Fruit fly (Drosophila melanogaster) whole organism, embryonic: ENCODE results near the gene CG6689.
A peak's percentile ranks its signal among the peaks of the same experiment; 100 is the strongest.

ENCODE experiments used
- Bteb2 ChIP-seq: fragments of 200-800 bp; sonication (Bioruptor generic); optimal IDR thresholded peaks from 2 replicates; lab custom pipeline; 2016; ENCODE audit warnings: missing biosample characterization, missing genetic modification characterization
- CG1024 ChIP-seq: fragments of 200-800 bp; sonication (Bioruptor generic); IDR thresholded peaks from 2 replicates; pipeline ENCODE4 v1.3.6; 2022; ENCODE audit warnings: missing biosample characterization, missing genetic modification characterization
- CG10321 ChIP-seq: fragments of 200-800 bp; sonication (Bioruptor generic); IDR thresholded peaks from 2 replicates; pipeline ENCODE4 v1.3.6; 2022; ENCODE audit warnings: missing biosample characterization, missing genetic modification characterization
- CG10462 ChIP-seq: fragments of 200-800 bp; sonication (Bioruptor generic); optimal IDR thresholded peaks from 2 replicates; lab custom pipeline; 2016; ENCODE audit warnings: missing biosample characterization, missing genetic modification characterization
- CG10654 ChIP-seq: fragments of 200-800 bp; sonication (Bioruptor generic); optimal IDR thresholded peaks from 2 replicates; lab custom pipeline; 2016; ENCODE audit warnings: missing biosample characterization, missing genetic modification characterization
- CG10979 ChIP-seq: fragments of 200-800 bp; sonication (Bioruptor generic); optimal IDR thresholded peaks from 2 replicates; lab custom pipeline; 2018; ENCODE audit warnings: missing biosample characterization, mild to moderate bottlenecking, missing genetic modification characterization, moderate library complexity
- CG11504 ChIP-seq: fragments of 200-800 bp; sonication (Bioruptor generic); optimal IDR thresholded peaks from 3 replicates; lab custom pipeline; 2019; ENCODE audit warnings: missing biosample characterization, mild to moderate bottlenecking, missing genetic modification characterization, moderate library complexity
- CG12299 ChIP-seq: fragments of 200-800 bp; sonication (Bioruptor generic); optimal IDR thresholded peaks from 2 replicates; lab custom pipeline; 2018; ENCODE audit warnings: missing biosample characterization, mild to moderate bottlenecking, missing genetic modification characterization
- CG12659 ChIP-seq: fragments of 200-800 bp; sonication (Bioruptor generic); optimal IDR thresholded peaks from 3 replicates; lab custom pipeline; 2017; ENCODE audit warnings: mild to moderate bottlenecking, missing biosample characterization, missing genetic modification reagents, missing genetic modification characterization
- CG13894 ChIP-seq: fragments of 200-800 bp; sonication (Bioruptor generic); optimal IDR thresholded peaks from 3 replicates; lab custom pipeline; 2018; ENCODE audit warnings: missing biosample characterization, mild to moderate bottlenecking, missing genetic modification characterization, moderate library complexity
- CG15269 ChIP-seq: fragments of 200-800 bp; sonication (Bioruptor generic); optimal IDR thresholded peaks from 2 replicates; lab custom pipeline; 2018; ENCODE audit warnings: missing biosample characterization, mild to moderate bottlenecking, missing genetic modification characterization, moderate library complexity
- CG17912 ChIP-seq: fragments of 200-800 bp; sonication (Bioruptor generic); optimal IDR thresholded peaks from 2 replicates; lab custom pipeline; 2018; ENCODE audit warnings: missing biosample characterization, mild to moderate bottlenecking, missing genetic modification characterization
- CG18476 ChIP-seq: fragments of 200-800 bp; sonication (Bioruptor generic); optimal IDR thresholded peaks from 2 replicates; lab custom pipeline; 2016; ENCODE audit warnings: missing biosample characterization, mild to moderate bottlenecking, missing genetic modification characterization
- CG30020 ChIP-seq: fragments of 200-800 bp; optimal IDR thresholded peaks from 2 replicates; lab custom pipeline; 2019; ENCODE audit warnings: missing biosample characterization, mild to moderate bottlenecking, missing genetic modification characterization, moderate library complexity
- CG31224 ChIP-seq: fragments of 200-800 bp; sonication (Bioruptor generic); IDR thresholded peaks from 2 replicates; pipeline ENCODE4 v1.3.6; 2022; ENCODE audit warnings: missing biosample characterization, missing genetic modification characterization
- CG31388 ChIP-seq: fragments of 200-800 bp; sonication (Bioruptor generic); optimal IDR thresholded peaks from 2 replicates; lab custom pipeline; 2016; ENCODE audit warnings: missing biosample characterization, missing genetic modification characterization
- CG4404 ChIP-seq: fragments of 200-800 bp; sonication (Bioruptor generic); IDR thresholded peaks from 2 replicates; pipeline ENCODE4 v1.3.6; 2022; ENCODE audit warnings: missing biosample characterization, missing genetic modification characterization
- CG4730 ChIP-seq: fragments of 200-800 bp; sonication (Bioruptor generic); IDR thresholded peaks from 2 replicates; pipeline ENCODE4 v1.3.6; 2022; ENCODE audit warnings: missing biosample characterization, missing genetic modification characterization
- CG6272 ChIP-seq: fragments of 200-800 bp; sonication (Bioruptor generic); IDR thresholded peaks from 2 replicates; pipeline ENCODE4 v1.3.6; 2022; ENCODE audit warnings: missing biosample characterization, missing genetic modification characterization
- CG7357 ChIP-seq: fragments of 200-800 bp; sonication (Bioruptor generic); IDR thresholded peaks from 3 replicates; pipeline ENCODE4 v1.3.6; 2022; ENCODE audit warnings: missing biosample characterization, missing genetic modification characterization
- D19B ChIP-seq: fragments of 200-800 bp; sonication (Bioruptor generic); optimal IDR thresholded peaks from 2 replicates; lab custom pipeline; 2017; ENCODE audit warnings: missing biosample characterization, mild to moderate bottlenecking, missing genetic modification characterization
- Doc2 ChIP-seq: fragments of 200-800 bp; sonication (Bioruptor generic); IDR thresholded peaks from 2 replicates; pipeline ENCODE4 v1.3.6; 2022; ENCODE audit warnings: missing biosample characterization, missing genetic modification characterization
- Dref ChIP-seq: fragments of 200-800 bp; sonication (Bioruptor generic); IDR thresholded peaks from 2 replicates; pipeline ENCODE4 v1.3.6; 2022; ENCODE audit warnings: missing biosample characterization, missing genetic modification characterization
- Gsc ChIP-seq: fragments of 200-800 bp; sonication (Bioruptor generic); IDR thresholded peaks from 2 replicates; pipeline ENCODE4 v1.3.6; 2022; ENCODE audit warnings: missing biosample characterization, missing genetic modification characterization
- HHEX ChIP-seq: fragments of 200-800 bp; sonication (Bioruptor generic); optimal IDR thresholded peaks from 3 replicates; lab custom pipeline; 2017; ENCODE audit warnings: missing biosample characterization, mild to moderate bottlenecking, missing genetic modification characterization, missing genetic modification reagents
- Hr78 ChIP-seq, 2 experiments: fragments of 200-800 bp in 1 of 2; fragments of >200 bp in 1 of 2; sonication (Bioruptor generic) in 1 of 2; optimal IDR thresholded peaks; 2 replicates each; lab custom pipeline; 2017 to 2019; ENCODE audit warnings: missing biosample characterization in 2 of 2, missing genetic modification characterization in 2 of 2, mild to moderate bottlenecking in 1 of 2, moderate library complexity in 1 of 2
- Hsf ChIP-seq: fragments of 200-800 bp; sonication (Bioruptor generic); optimal IDR thresholded peaks from 3 replicates; lab custom pipeline; 2016; ENCODE audit warnings: missing biosample characterization, missing genetic modification characterization
- Mad ChIP-seq: fragments of 200-800 bp; sonication (Bioruptor generic); optimal IDR thresholded peaks from 2 replicates; lab custom pipeline; 2016; ENCODE audit warnings: missing biosample characterization, missing genetic modification characterization
- Med ChIP-seq: fragments of 200-800 bp; sonication (Bioruptor generic); peaks from one replicate; lab custom pipeline; 2016; ENCODE audit warnings: missing biosample characterization, missing genetic modification characterization, mild to moderate bottlenecking, inconsistent platforms, moderate library complexity
- Opbp ChIP-seq: fragments of 200-800 bp; sonication (Bioruptor generic); IDR thresholded peaks from 3 replicates; pipeline ENCODE4 v1.3.6; 2022; ENCODE audit warnings: missing biosample characterization, missing genetic modification characterization; ENCODE audit not compliant: partially characterized antibody
- Ravus ChIP-seq: fragments of 200-800 bp; sonication (Bioruptor generic); IDR thresholded peaks from 2 replicates; pipeline ENCODE4 v1.3.6; 2022; ENCODE audit warnings: missing biosample characterization, missing genetic modification characterization
- Rfx ChIP-seq: fragments of 200-800 bp; sonication (Bioruptor generic); IDR thresholded peaks from 2 replicates; pipeline ENCODE4 v1.3.6; 2022; ENCODE audit warnings: missing biosample characterization, missing genetic modification characterization
- Usf ChIP-seq: fragments of 200-800 bp; sonication (Bioruptor generic); optimal IDR thresholded peaks from 2 replicates; lab custom pipeline; 2017; ENCODE audit warnings: missing genotype, missing biosample characterization, missing genetic modification characterization
- YL-1 ChIP-seq: fragments of 200-800 bp; sonication (Bioruptor generic); optimal IDR thresholded peaks from 3 replicates; lab custom pipeline; 2017; ENCODE audit warnings: missing biosample characterization, mild to moderate bottlenecking, missing genetic modification characterization
- bab2 ChIP-seq: fragments of 200-800 bp; sonication (Bioruptor generic); optimal IDR thresholded peaks from 2 replicates; lab custom pipeline; 2016; ENCODE audit warnings: missing biosample characterization, missing genetic modification characterization
- caup ChIP-seq: fragments of 200-800 bp; sonication (Bioruptor generic); optimal IDR thresholded peaks from 3 replicates; lab custom pipeline; 2017; ENCODE audit warnings: missing biosample characterization, mild to moderate bottlenecking, missing genetic modification characterization, moderate library complexity; ENCODE audit not compliant: severe bottlenecking
- chinmo ChIP-seq: fragments of 200-800 bp; sonication (Bioruptor generic); IDR thresholded peaks from 4 replicates; pipeline ENCODE4 v1.3.6; 2022; ENCODE audit warnings: missing biosample characterization, missing genetic modification characterization; ENCODE audit not compliant: partially characterized antibody
- croc ChIP-seq: fragments of 200-800 bp; sonication (Bioruptor generic); conservative IDR thresholded peaks from 3 replicates; pipeline ENCODE4 v1.3.6; 2022; ENCODE audit warnings: missing biosample characterization, missing genetic modification characterization
- dati ChIP-seq: fragments of 200-800 bp; sonication (Bioruptor generic); IDR thresholded peaks from 2 replicates; pipeline ENCODE4 v1.3.6; 2022; ENCODE audit warnings: missing biosample characterization, missing genetic modification characterization
- dimm ChIP-seq: fragments of 200-800 bp; sonication (Bioruptor generic); IDR thresholded peaks from 2 replicates; pipeline ENCODE4 v1.3.6; 2022; ENCODE audit warnings: missing biosample characterization, missing genetic modification characterization
- exex ChIP-seq: fragments of 200-800 bp; sonication (Bioruptor generic); optimal IDR thresholded peaks from 4 replicates; lab custom pipeline; 2018; ENCODE audit warnings: missing biosample characterization, mild to moderate bottlenecking, missing genetic modification characterization, moderate library complexity
- kah ChIP-seq: fragments of 200-800 bp; sonication (Bioruptor generic); optimal IDR thresholded peaks from 2 replicates; lab custom pipeline; 2018; ENCODE audit warnings: missing biosample characterization, mild to moderate bottlenecking, missing genetic modification characterization
- lola ChIP-seq, 3 experiments: fragments of >200 bp in 2 of 3; fragments of 200-800 bp in 1 of 3; sonication (Bioruptor generic) in 1 of 3; optimal IDR thresholded peaks; 2 replicates each; lab custom pipeline; 2017 to 2019; ENCODE audit warnings: missing biosample characterization in 3 of 3, missing genetic modification characterization in 3 of 3, mild to moderate bottlenecking in 1 of 3, moderate library complexity in 1 of 3
- nmo ChIP-seq: fragments of 200-800 bp; sonication (Bioruptor generic); optimal IDR thresholded peaks from 2 replicates; lab custom pipeline; 2018; ENCODE audit warnings: missing biosample characterization, mild to moderate bottlenecking, missing genetic modification characterization, moderate library complexity
- peb ChIP-seq: fragments of 200-800 bp; sonication (Bioruptor generic); IDR thresholded peaks from 2 replicates; pipeline ENCODE4 v1.3.6; 2022; ENCODE audit warnings: missing biosample characterization, missing genetic modification characterization
- tap ChIP-seq: fragments of 200-800 bp; optimal IDR thresholded peaks from 3 replicates; lab custom pipeline; 2019; ENCODE audit warnings: missing biosample characterization, mild to moderate bottlenecking, missing genetic modification characterization, moderate library complexity
- tgo ChIP-seq: fragments of 200-800 bp; sonication (Bioruptor generic); IDR thresholded peaks from 3 replicates; pipeline ENCODE4 v1.3.6; 2022; ENCODE audit warnings: missing biosample characterization, missing genetic modification characterization
- trh ChIP-seq: fragments of 200-800 bp; sonication (Bioruptor generic); optimal IDR thresholded peaks from 2 replicates; lab custom pipeline; 2016; ENCODE audit warnings: missing biosample characterization, missing genetic modification characterization
- tup ChIP-seq: fragments of 200-800 bp; sonication (Bioruptor generic); optimal IDR thresholded peaks from 2 replicates; lab custom pipeline; 2016; ENCODE audit warnings: missing biosample characterization, mild to moderate bottlenecking, missing genetic modification characterization, moderate library complexity
- yki ChIP-seq: fragments of >200 bp; optimal IDR thresholded peaks from 3 replicates; lab custom pipeline; 2018

The CG6689 gene

dm6 chr3R:11216156-11216630, 3.7 kb downstream of the CG6689 start, which contains the start of the genes RpS25 and CG4820 (continued):
- TF ChIP-seq Bteb2 (GFP tag; lab: Kevin White, UChicago): peak; percentile 87
- 0 out of 3 replicates have a peak, but pooled peaks have one; percentile 31 for TF ChIP-seq CG7357 (GFP tag; lab: Robert Waterston, UW)
- peak; percentile 78 for TF ChIP-seq Dref (GFP tag; lab: Robert Waterston, UW)
- peak; percentile 84 for TF ChIP-seq CG30020
- peak; percentile 83 for TF ChIP-seq CG10979
- peak; percentile 95 for TF ChIP-seq HHEX (GFP tag; lab: Kevin White, UChicago)
- TF ChIP-seq dimm (GFP tag; lab: Robert Waterston, UW): peak; percentile 54
- peak; percentile 85 for TF ChIP-seq kah (GFP tag; lab: Kevin White, UChicago)
- TF ChIP-seq Rfx (GFP tag; lab: Robert Waterston, UW): peak; percentile 93
- TF ChIP-seq CG11504 (tag; lab: Kevin White, UChicago): peak; percentile 84
- peak; percentile 69 for TF ChIP-seq exex (tag; lab: Kevin White, UChicago)
- peak; percentile 76 for TF ChIP-seq Opbp (GFP tag; lab: Robert Waterston, UW)
- TF ChIP-seq tap (tag; lab: Kevin White, UChicago): peak; percentile 77
- TF ChIP-seq Mad (GFP tag; lab: Kevin White, UChicago): peak; percentile 91
- peak; percentile 77 for TF ChIP-seq croc
- peak; percentile 53 for TF ChIP-seq tup (GFP tag; lab: Kevin White, UChicago)
- peak; percentile 90 for TF ChIP-seq CG12299 (tag; lab: Kevin White, UChicago)
- TF ChIP-seq trh (GFP tag; lab: Kevin White, UChicago): peak; percentile 86
- TF ChIP-seq Usf (GFP tag; lab: Kevin White, UChicago): peak; percentile 80
- TF ChIP-seq CG12659 (GFP tag; lab: Kevin White, UChicago): peak; percentile 98
- TF ChIP-seq CG4404: peak; percentile 35; the same call in 1 of the 2 replicates
- TF ChIP-seq chinmo (GFP tag; lab: Robert Waterston, UW): no peak
- peak; percentile 83 for TF ChIP-seq CG13894 (tag; lab: Kevin White, UChicago)
- TF ChIP-seq CG15269 (tag; lab: Kevin White, UChicago): peak; percentile 84
- TF ChIP-seq caup (GFP tag; lab: Kevin White, UChicago): peak; percentile 97
- TF ChIP-seq Hr78 (GFP tag; optimal IDR thresholded peaks at IDR 0.05; lab: Kevin White, UChicago): peak in 1 of 2 experiments; percentile 27
- peak; percentile 99 for TF ChIP-seq YL-1 (GFP tag; lab: Kevin White, UChicago)
- TF ChIP-seq CG10321 (GFP tag; lab: Robert Waterston, UW): peak; percentile 54
- TF ChIP-seq CG10462 (GFP tag; lab: Kevin White, UChicago): peak; percentile 76
- TF ChIP-seq CG17912 (GFP tag; lab: Kevin White, UChicago): peak; percentile 95
- peak; percentile 75 for TF ChIP-seq CG4730 (GFP tag; lab: Robert Waterston, UW)
- peak; percentile 99 for TF ChIP-seq Med (GFP tag; lab: Kevin White, UChicago)
- TF ChIP-seq D19B: peak; percentile 75
- TF ChIP-seq bab2 (GFP tag; lab: Kevin White, UChicago): peak; percentile 75
- no peak for TF ChIP-seq yki
- peak; percentile 15 for TF ChIP-seq Ravus
- TF ChIP-seq CG31388 (GFP tag; lab: Kevin White, UChicago): peak; percentile 62
- peak; percentile 90 for TF ChIP-seq CG10654
- peak; percentile 50 for TF ChIP-seq Doc2 (GFP tag; lab: Robert Waterston, UW)
- peak; percentile 88 for TF ChIP-seq tgo (GFP tag; lab: Robert Waterston, UW)
- TF ChIP-seq peb: peak; percentile 54; the same call in 1 of the 2 replicates
- peak; percentile 84 for TF ChIP-seq dati (GFP tag; lab: Robert Waterston, UW)
- TF ChIP-seq CG6272: peak; percentile 77
- TF ChIP-seq Gsc (GFP tag; lab: Robert Waterston, UW): no peak
- TF ChIP-seq CG31224 (GFP tag; lab: Robert Waterston, UW): peak; percentile 77
- peak; percentile 74 for TF ChIP-seq CG1024 (GFP tag; lab: Robert Waterston, UW)
- TF ChIP-seq CG18476: peak; percentile 76
- TF ChIP-seq Hsf: peak; percentile 92
- peak in 1 of 3 experiments; percentile 76 for TF ChIP-seq lola (GFP tag; optimal IDR thresholded peaks at IDR 0.05; lab: Kevin White, UChicago)
- TF ChIP-seq nmo (GFP tag; lab: Kevin White, UChicago): peak; percentile 93
